Fruit fly (Drosophila melanogaster) whole organism, embryonic: Measurements from ENCODE around the gene CG34436.

ENCODE experiments used
- Atf6 ChIP-seq: fragments of 200-800 bp; sonication (Bioruptor generic); IDR thresholded peaks from 2 replicates; pipeline ENCODE4 v1.3.6; 2022; ENCODE audit warnings: missing biosample characterization, missing genetic modification characterization
- CG10654 ChIP-seq: fragments of 200-800 bp; sonication (Bioruptor generic); optimal IDR thresholded peaks from 2 replicates; lab custom pipeline; 2016; ENCODE audit warnings: missing biosample characterization, missing genetic modification characterization
- CG12769 ChIP-seq: fragments of 200-800 bp; sonication (Bioruptor generic); optimal IDR thresholded peaks from 2 replicates; lab custom pipeline; 2019; ENCODE audit warnings: missing biosample characterization, mild to moderate bottlenecking, missing genetic modification characterization, moderate library complexity
- CG14050 ChIP-seq: fragments of 200-800 bp; sonication (Bioruptor generic); IDR thresholded peaks from 3 replicates; pipeline ENCODE4 v1.3.6; 2022; ENCODE audit warnings: missing biosample characterization, missing genetic modification characterization
- CG14667 ChIP-seq: fragments of 200-800 bp; sonication (Bioruptor generic); IDR thresholded peaks from 2 replicates; pipeline ENCODE4 v1.3.6; 2022; ENCODE audit warnings: missing biosample characterization, missing genetic modification characterization
- CG14860 ChIP-seq: fragments of 200-800 bp; sonication (Bioruptor generic); IDR thresholded peaks from 3 replicates; pipeline ENCODE4 v1.3.6; 2022; ENCODE audit warnings: missing biosample characterization, missing genetic modification characterization; ENCODE audit not compliant: partially characterized antibody
- CG15073 ChIP-seq: fragments of 200-800 bp; sonication (Bioruptor generic); optimal IDR thresholded peaks from 2 replicates; lab custom pipeline; 2016; ENCODE audit warnings: missing biosample characterization, missing genetic modification characterization
- CG17361 ChIP-seq: fragments of 200-800 bp; sonication (Bioruptor generic); IDR thresholded peaks from 3 replicates; pipeline ENCODE4 v1.3.6; 2022; ENCODE audit warnings: missing biosample characterization, missing genetic modification characterization
- CG17802 ChIP-seq: fragments of 200-800 bp; sonication (Bioruptor generic); optimal IDR thresholded peaks from 2 replicates; lab custom pipeline; 2018; ENCODE audit warnings: missing biosample characterization, mild to moderate bottlenecking, missing genetic modification characterization, moderate library complexity
- CG1792 ChIP-seq: fragments of 200-800 bp; sonication (Bioruptor generic); optimal IDR thresholded peaks from 2 replicates; lab custom pipeline; 2016; ENCODE audit warnings: missing biosample characterization, missing genetic modification characterization
- CG2120 ChIP-seq: fragments of 200-800 bp; sonication (Bioruptor generic); optimal IDR thresholded peaks from 3 replicates; lab custom pipeline; 2016; ENCODE audit warnings: missing biosample characterization, missing genetic modification characterization
- CG4282 ChIP-seq: fragments of 200-800 bp; sonication (Bioruptor generic); optimal IDR thresholded peaks from 2 replicates; lab custom pipeline; 2016; ENCODE audit warnings: missing biosample characterization, missing genetic modification characterization
- CG5953 ChIP-seq: fragments of 200-800 bp; sonication (Bioruptor generic); IDR thresholded peaks from 2 replicates; pipeline ENCODE4 v1.3.6; 2022; ENCODE audit warnings: missing biosample characterization, missing genetic modification characterization
- CG7357 ChIP-seq: fragments of 200-800 bp; sonication (Bioruptor generic); IDR thresholded peaks from 3 replicates; pipeline ENCODE4 v1.3.6; 2022; ENCODE audit warnings: missing biosample characterization, missing genetic modification characterization
- CG7928 ChIP-seq: fragments of 200-800 bp; sonication (Bioruptor generic); optimal IDR thresholded peaks from 2 replicates; lab custom pipeline; 2017; ENCODE audit warnings: missing biosample characterization, mild to moderate bottlenecking, missing genetic modification characterization
- CG9215 ChIP-seq: fragments of 200-800 bp; sonication (Bioruptor generic); IDR thresholded peaks from 2 replicates; pipeline ENCODE4 v1.3.6; 2022; ENCODE audit warnings: missing biosample characterization, missing genetic modification characterization
- CTCF ChIP-seq: fragments of 200-800 bp; sonication (Bioruptor generic); optimal IDR thresholded peaks from 2 replicates; lab custom pipeline; 2017; ENCODE audit warnings: missing biosample characterization, mild to moderate bottlenecking, missing genetic modification characterization, moderate library complexity
- Dip3 ChIP-seq: fragments of 200-800 bp; sonication (Bioruptor generic); optimal IDR thresholded peaks from 3 replicates; lab custom pipeline; 2016; ENCODE audit warnings: missing biosample characterization, missing genetic modification characterization
- E2f1 ChIP-seq: fragments of 200-800 bp; sonication (Bioruptor generic); IDR thresholded peaks from 2 replicates; pipeline ENCODE4 v1.3.6; 2022; ENCODE audit warnings: missing biosample characterization, missing genetic modification characterization
- E2f2 ChIP-seq: fragments of 200-800 bp; sonication (Bioruptor generic); IDR thresholded peaks from 2 replicates; pipeline ENCODE4 v1.3.6; 2022; ENCODE audit warnings: missing biosample characterization, missing genetic modification characterization
- Ets65A ChIP-seq: fragments of 200-800 bp; sonication (Bioruptor generic); peaks from one replicate; lab custom pipeline; 2016; ENCODE audit warnings: missing biosample characterization, missing genetic modification characterization
- Fer2 ChIP-seq: fragments of 200-800 bp; sonication (Bioruptor generic); optimal IDR thresholded peaks from 2 replicates; lab custom pipeline; 2018; ENCODE audit warnings: missing biosample characterization, mild to moderate bottlenecking, missing genetic modification characterization, moderate library complexity
- Fer3 ChIP-seq: fragments of 200-800 bp; sonication (Bioruptor generic); optimal IDR thresholded peaks from 2 replicates; lab custom pipeline; 2018; ENCODE audit warnings: missing biosample characterization, mild to moderate bottlenecking, missing genetic modification characterization, moderate library complexity
- H15 ChIP-seq: fragments of 200-800 bp; sonication (Bioruptor generic); IDR thresholded peaks from 3 replicates; pipeline ENCODE4 v1.3.6; 2022; ENCODE audit warnings: missing biosample characterization, missing genetic modification characterization
- Lim3 ChIP-seq: fragments of 200-800 bp; sonication (Bioruptor generic); IDR thresholded peaks from 2 replicates; pipeline ENCODE4 v1.3.6; 2022; ENCODE audit warnings: missing biosample characterization, missing genetic modification characterization
- Ptx1 ChIP-seq: fragments of 200-800 bp; sonication (Bioruptor generic); IDR thresholded peaks from 2 replicates; pipeline ENCODE4 v1.3.6; 2022; ENCODE audit warnings: missing biosample characterization, missing genetic modification characterization
- Scr ChIP-seq: fragments of 200-800 bp; sonication (Bioruptor generic); IDR thresholded peaks from 2 replicates; pipeline ENCODE4 v1.3.6; 2022; ENCODE audit warnings: missing biosample characterization, missing genetic modification characterization; ENCODE audit not compliant: partially characterized antibody
- Sox100B ChIP-seq: fragments of 200-800 bp; sonication (Bioruptor generic); optimal IDR thresholded peaks from 3 replicates; lab custom pipeline; 2018; ENCODE audit warnings: missing biosample characterization, mild to moderate bottlenecking, missing genetic modification characterization
- Sry-β ChIP-seq: fragments of 200-800 bp; sonication (Bioruptor generic); optimal IDR thresholded peaks from 2 replicates; lab custom pipeline; 2018; ENCODE audit warnings: missing biosample characterization, mild to moderate bottlenecking, missing genetic modification characterization, moderate library complexity
- Taf1 ChIP-seq: fragments of 200-800 bp; sonication (Bioruptor generic); IDR thresholded peaks from 2 replicates; pipeline ENCODE4 v1.3.6; 2022; ENCODE audit warnings: missing biosample characterization, missing genetic modification characterization
- Trl ChIP-seq, 3 experiments: fragments of >200 bp in 2 of 3; fragments of 200-800 bp in 1 of 3; sonication (Bioruptor generic) in 1 of 3; optimal IDR thresholded peaks; 2 replicates in 1 of 3; 3 replicates in 2 of 3; lab custom pipeline; 2016 to 2017; ENCODE audit warnings: missing biosample characterization in 1 of 3, missing genetic modification characterization in 1 of 3
- Xrp1 ChIP-seq: fragments of 200-800 bp; sonication (Bioruptor generic); IDR thresholded peaks from 2 replicates; pipeline ENCODE4 v1.3.6; 2022; ENCODE audit warnings: missing biosample characterization, missing genetic modification characterization
- btn ChIP-seq: fragments of 200-800 bp; sonication (Bioruptor generic); optimal IDR thresholded peaks from 2 replicates; lab custom pipeline; 2016; ENCODE audit warnings: missing biosample characterization, missing genetic modification characterization
- corto ChIP-seq: fragments of 200-800 bp; sonication (Bioruptor generic); optimal IDR thresholded peaks from 2 replicates; lab custom pipeline; 2016; ENCODE audit warnings: missing biosample characterization, mild to moderate bottlenecking, missing genetic modification characterization, moderate library complexity
- crol ChIP-seq: fragments of 200-800 bp; sonication (Bioruptor generic); IDR thresholded peaks from 2 replicates; pipeline ENCODE4 v1.3.6; 2022; ENCODE audit warnings: missing biosample characterization, missing genetic modification characterization
- gcm ChIP-seq: fragments of 200-800 bp; sonication (Bioruptor generic); optimal IDR thresholded peaks from 2 replicates; lab custom pipeline; 2019; ENCODE audit warnings: missing biosample characterization, mild to moderate bottlenecking, missing genetic modification characterization, moderate library complexity
- gcm2 ChIP-seq: fragments of 200-800 bp; sonication (Bioruptor generic); optimal IDR thresholded peaks from 2 replicates; lab custom pipeline; 2016; ENCODE audit warnings: missing biosample characterization, missing genetic modification characterization
- jigr1 ChIP-seq: fragments of 200-800 bp; sonication (Bioruptor generic); IDR thresholded peaks from 3 replicates; pipeline ENCODE4 v1.3.6; 2022; ENCODE audit warnings: missing biosample characterization, missing genetic modification characterization
- knrl ChIP-seq: fragments of 200-800 bp; sonication (Bioruptor generic); IDR thresholded peaks from 3 replicates; pipeline ENCODE4 v1.3.6; 2022; ENCODE audit warnings: missing biosample characterization, missing genetic modification characterization; ENCODE audit not compliant: partially characterized antibody
- lola ChIP-seq, 3 experiments: fragments of >200 bp in 2 of 3; fragments of 200-800 bp in 1 of 3; sonication (Bioruptor generic) in 1 of 3; optimal IDR thresholded peaks; 2 replicates each; lab custom pipeline; 2017 to 2019; ENCODE audit warnings: missing biosample characterization in 3 of 3, missing genetic modification characterization in 3 of 3, mild to moderate bottlenecking in 1 of 3, moderate library complexity in 1 of 3
- p53 ChIP-seq: fragments of 200-800 bp; sonication (Bioruptor generic); optimal IDR thresholded peaks from 2 replicates; lab custom pipeline; 2016; ENCODE audit warnings: missing biosample characterization, missing genetic modification characterization
- pan ChIP-seq, 4 experiments: fragments of >200 bp in 3 of 4; fragments of 200-800 bp in 1 of 4; sonication (Bioruptor generic) in 1 of 4; optimal IDR thresholded peaks in 3 of 4; IDR thresholded peaks in 1 of 4; 2 replicates each; pipeline versions ENCODE4 v1.3.6 to Lab custom; 2017 to 2022; ENCODE audit warnings: missing biosample characterization in 2 of 4, missing genetic modification characterization in 2 of 4, mixed read lengths in 1 of 4
- pb ChIP-seq: fragments of 200-800 bp; sonication (Bioruptor generic); optimal IDR thresholded peaks from 3 replicates; lab custom pipeline; 2016; ENCODE audit warnings: missing biosample characterization, missing genetic modification characterization
- prd ChIP-seq, 3 experiments: fragments of >200 bp in 2 of 3; fragments of 200-800 bp in 1 of 3; sonication (Bioruptor generic) in 1 of 3; optimal IDR thresholded peaks in 2 of 3; IDR thresholded peaks in 1 of 3; 2 replicates in 2 of 3; 3 replicates in 1 of 3; pipeline versions ENCODE4 v1.3.6 to Lab custom; 2017 to 2022; ENCODE audit warnings: missing biosample characterization in 1 of 3, missing genetic modification characterization in 1 of 3
- sens ChIP-seq: fragments of 200-800 bp; sonication (Bioruptor generic); peaks from one replicate; lab custom pipeline; 2016; ENCODE audit warnings: missing biosample characterization, missing genetic modification characterization
- slbo ChIP-seq: fragments of 200-800 bp; sonication (Bioruptor generic); IDR thresholded peaks from 2 replicates; pipeline ENCODE4 v1.3.6; 2022; ENCODE audit warnings: missing biosample characterization, missing genetic modification characterization
- sr ChIP-seq: fragments of 200-800 bp; sonication (Bioruptor generic); IDR thresholded peaks from 3 replicates; pipeline ENCODE4 v1.3.6; 2022; ENCODE audit warnings: missing biosample characterization, missing genetic modification characterization
- zen2 ChIP-seq: fragments of 200-800 bp; sonication (Bioruptor generic); IDR thresholded peaks from 3 replicates; pipeline ENCODE4 v1.3.6; 2022; ENCODE audit warnings: missing biosample characterization, missing genetic modification characterization; ENCODE audit not compliant: partially characterized antibody
- zf30C ChIP-seq: fragments of 200-800 bp; sonication (Bioruptor generic); optimal IDR thresholded peaks from 3 replicates; lab custom pipeline; 2018; ENCODE audit warnings: missing biosample characterization, mild to moderate bottlenecking, missing genetic modification characterization

CG34436 gene

DNA sequence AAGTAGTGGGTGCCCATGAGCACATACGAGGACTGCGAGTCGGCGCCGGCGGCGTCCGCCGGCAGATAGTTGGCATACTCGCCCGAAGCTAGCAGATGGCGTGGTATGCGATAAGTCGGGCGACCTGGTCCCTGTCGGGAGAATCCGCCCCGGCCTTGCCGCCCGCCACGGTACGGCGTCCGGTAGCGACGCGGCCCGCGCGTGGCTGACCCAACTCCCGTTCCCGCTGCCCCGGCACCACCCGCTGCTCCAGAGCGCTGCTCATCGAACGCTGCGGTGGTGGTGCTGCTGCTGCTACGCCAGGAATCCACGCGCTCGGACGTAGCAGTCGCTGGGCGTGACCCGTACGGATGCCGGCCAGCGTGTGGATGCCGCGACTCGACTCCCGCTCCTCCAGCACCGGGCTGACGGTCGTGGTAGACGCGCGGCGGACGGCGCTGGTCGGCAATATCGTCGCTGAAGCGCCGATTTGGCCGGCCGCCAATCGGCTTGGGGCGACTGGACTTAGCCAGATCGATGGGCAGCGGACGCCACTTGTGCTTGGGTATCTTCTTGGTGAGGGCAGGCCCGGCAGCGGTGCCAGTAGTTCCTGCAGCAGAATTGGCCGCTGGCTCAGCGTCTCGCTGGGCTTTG is 41.5 kb downstream of the CG34436 start (continued):
- no peak for TF ChIP-seq p53 (GFP tag; lab: Kevin White, UChicago)
- no peak for TF ChIP-seq CG14860
- no peak for TF ChIP-seq corto (GFP tag; lab: Kevin White, UChicago)
- TF ChIP-seq jigr1: no peak
- no peak for TF ChIP-seq CG17361 (GFP tag; lab: Robert Waterston, UW)
- no peak for TF ChIP-seq lola (GFP tag; optimal IDR thresholded peaks at IDR 0.05; lab: Kevin White, UChicago)
- 0 out of 3 replicates have a peak, but pooled peaks have one; percentile 27 for TF ChIP-seq sr (GFP tag; lab: Robert Waterston, UW)
- no peak for TF ChIP-seq CG5953 (GFP tag; lab: Robert Waterston, UW)
- TF ChIP-seq CG14667 (GFP tag; lab: Robert Waterston, UW): no peak
- no peak for TF ChIP-seq CTCF (GFP tag; lab: Kevin White, UChicago)
- TF ChIP-seq Fer3: no peak
- no peak for TF ChIP-seq Fer2 (tag; lab: Kevin White, UChicago)
- no peak for TF ChIP-seq Sox100B (GFP tag; lab: Kevin White, UChicago)
- no peak for TF ChIP-seq Lim3
- no peak for TF ChIP-seq CG17802 (tag; lab: Kevin White, UChicago)
- TF ChIP-seq CG7928 (GFP tag; lab: Kevin White, UChicago): no peak
- TF ChIP-seq Taf1 (GFP tag; lab: Robert Waterston, UW): no peak
- no peak for TF ChIP-seq Dip3 (GFP tag; lab: Kevin White, UChicago)
- TF ChIP-seq knrl: 0 out of 3 replicates have a peak, but pooled peaks have one; percentile 25
- 0 out of 2 replicates have a peak, but pooled peaks have one; percentile 7 for TF ChIP-seq slbo (GFP tag; lab: Robert Waterston, UW)
- TF ChIP-seq CG10654 (GFP tag; lab: Kevin White, UChicago): no peak
- no peak for TF ChIP-seq Sry-β (GFP tag; lab: Kevin White, UChicago)
- no peak for TF ChIP-seq CG9215 (GFP tag; lab: Robert Waterston, UW)
- no peak for TF ChIP-seq gcm (GFP tag; lab: Kevin White, UChicago)
- TF ChIP-seq prd (optimal IDR thresholded peaks at IDR 0.05; lab: Kevin White, UChicago): no peak
- TF ChIP-seq prd (GFP tag; IDR thresholded peaks at IDR 0.05; lab: Robert Waterston, UW): no peak
- no peak for TF ChIP-seq pan (optimal IDR thresholded peaks at IDR 0.05; lab: Kevin White, UChicago)
- no peak for TF ChIP-seq pan (GFP tag; optimal IDR thresholded peaks at IDR 0.05 in 1 of 2, IDR thresholded peaks at IDR 0.05 in 1 of 2)
- TF ChIP-seq btn (GFP tag; lab: Kevin White, UChicago): no peak
- no peak for TF ChIP-seq CG1792 (GFP tag; lab: Kevin White, UChicago)
- no peak for TF ChIP-seq Trl (optimal IDR thresholded peaks at IDR 0.05; lab: Kevin White, UChicago)
- no peak for TF ChIP-seq Trl (GFP tag; optimal IDR thresholded peaks at IDR 0.05; lab: Kevin White, UChicago)
- TF ChIP-seq E2f2 (GFP tag; lab: Robert Waterston, UW): no peak
- no peak for TF ChIP-seq pb
- TF ChIP-seq Scr (GFP tag; lab: Robert Waterston, UW): 0 out of 2 replicates have a peak, but pooled peaks have one; percentile 15
- no peak for TF ChIP-seq CG2120
- no peak for TF ChIP-seq gcm2 (GFP tag; lab: Kevin White, UChicago)
- no peak for TF ChIP-seq CG15073 (GFP tag; lab: Kevin White, UChicago)
- no peak for TF ChIP-seq zf30C (GFP tag; lab: Kevin White, UChicago)
- TF ChIP-seq Ets65A (GFP tag; lab: Kevin White, UChicago): peak; percentile 94
- TF ChIP-seq Atf6: 0 out of 2 replicates have a peak, but pooled peaks have one; percentile 40
- peak; percentile 52; the same call in 1 of the 3 replicates for TF ChIP-seq zen2 (GFP tag; lab: Robert Waterston, UW)
- no peak for TF ChIP-seq CG4282 (GFP tag; lab: Kevin White, UChicago)
- TF ChIP-seq sens (GFP tag; lab: Kevin White, UChicago): peak; percentile 31
- no peak for TF ChIP-seq Ptx1
- TF ChIP-seq crol: 0 out of 2 replicates have a peak, but pooled peaks have one; percentile 17
- TF ChIP-seq Xrp1: no peak
- TF ChIP-seq CG14050 (GFP tag; lab: Robert Waterston, UW): no peak
- TF ChIP-seq CG7357 (GFP tag; lab: Robert Waterston, UW): 0 out of 3 replicates have a peak, but pooled peaks have one; percentile 10
- no peak for TF ChIP-seq E2f1 (GFP tag; lab: Robert Waterston, UW)
- peak; percentile 78 for TF ChIP-seq CG12769 (tag; lab: Kevin White, UChicago)
- no peak for TF ChIP-seq H15 (GFP tag; lab: Robert Waterston, UW)
